Fruit fly (Drosophila melanogaster) whole organism, pupa: Measurements from ENCODE around the gene CG4098.

ENCODE experiments used
- CG10348 ChIP-seq: fragments of 200-800 bp; sonication (Bioruptor generic); IDR thresholded peaks from 2 replicates; pipeline ENCODE4 v1.3.6; 2022; ENCODE audit warnings: missing biosample characterization, missing genetic modification characterization
- CG12605 ChIP-seq: fragments of 200-800 bp; sonication (Bioruptor generic); IDR thresholded peaks from 2 replicates; pipeline ENCODE4 v1.3.6; 2022; ENCODE audit warnings: missing biosample characterization, missing genetic modification characterization
- CG13204 ChIP-seq: fragments of 200-800 bp; sonication (Bioruptor generic); optimal IDR thresholded peaks from 2 replicates; lab custom pipeline; 2018; ENCODE audit warnings: missing biosample characterization, mild to moderate bottlenecking, missing genetic modification characterization, moderate library complexity
- CG14655 ChIP-seq: fragments of 200-800 bp; sonication (Bioruptor generic); optimal IDR thresholded peaks from 3 replicates; lab custom pipeline; 2017; ENCODE audit warnings: mild to moderate bottlenecking, missing biosample characterization, missing genetic modification reagents, missing genetic modification characterization
- CG15710 ChIP-seq: fragments of 200-800 bp; sonication (Bioruptor generic); optimal IDR thresholded peaks from 2 replicates; lab custom pipeline; 2018; ENCODE audit warnings: missing biosample characterization, mild to moderate bottlenecking, missing genetic modification characterization, moderate library complexity
- CG17806 ChIP-seq: fragments of 200-800 bp; sonication (Bioruptor generic); optimal IDR thresholded peaks from 2 replicates; lab custom pipeline; 2018; ENCODE audit warnings: missing biosample characterization, mild to moderate bottlenecking, missing genetic modification characterization, moderate library complexity
- CG32121 ChIP-seq: fragments of 200-800 bp; sonication (Bioruptor generic); IDR thresholded peaks from 2 replicates; pipeline ENCODE4 v1.3.6; 2022; ENCODE audit warnings: missing biosample characterization, missing genetic modification characterization
- CG34367 ChIP-seq: fragments of 200-800 bp; sonication (Bioruptor generic); optimal IDR thresholded peaks from 2 replicates; lab custom pipeline; 2018; ENCODE audit warnings: missing biosample characterization, mild to moderate bottlenecking, missing genetic modification characterization
- CG4496 ChIP-seq: fragments of 200-800 bp; sonication (Bioruptor generic); IDR thresholded peaks from 3 replicates; pipeline ENCODE4 v1.3.6; 2022; ENCODE audit warnings: missing biosample characterization, missing genetic modification characterization
- CG8159 ChIP-seq: fragments of 200-800 bp; sonication (Bioruptor generic); optimal IDR thresholded peaks from 3 replicates; lab custom pipeline; 2018; ENCODE audit warnings: missing biosample characterization, mild to moderate bottlenecking, missing genetic modification characterization, moderate library complexity
- CG8301 ChIP-seq: fragments of 200-800 bp; sonication (Bioruptor generic); optimal IDR thresholded peaks from 2 replicates; lab custom pipeline; 2018; ENCODE audit warnings: missing biosample characterization, mild to moderate bottlenecking, missing genetic modification characterization
- CG9948 ChIP-seq: fragments of 200-800 bp; sonication (Bioruptor generic); optimal IDR thresholded peaks from 2 replicates; lab custom pipeline; 2018; ENCODE audit warnings: missing biosample characterization, mild to moderate bottlenecking, missing genetic modification characterization, moderate library complexity
- D1 ChIP-seq: fragments of 200-800 bp; sonication (Bioruptor generic); optimal IDR thresholded peaks from 2 replicates; lab custom pipeline; 2018; ENCODE audit warnings: missing biosample characterization, mild to moderate bottlenecking, missing genetic modification characterization, moderate library complexity
- EcR ChIP-seq: fragments of 200-800 bp; sonication (Bioruptor generic); optimal IDR thresholded peaks from 3 replicates; lab custom pipeline; 2019; ENCODE audit warnings: missing biosample characterization, missing genetic modification characterization, mild to moderate bottlenecking, moderate library complexity, missing genetic modification reagents
- Ets98B ChIP-seq: fragments of 200-800 bp; sonication (Bioruptor generic); IDR thresholded peaks from 2 replicates; pipeline ENCODE4 v1.3.6; 2022; ENCODE audit warnings: missing biosample characterization, missing genetic modification characterization
- Pif1A ChIP-seq: fragments of 200-800 bp; sonication (Bioruptor generic); optimal IDR thresholded peaks from 3 replicates; lab custom pipeline; 2016; ENCODE audit warnings: missing biosample characterization, missing genetic modification characterization
- Pif1B ChIP-seq: fragments of 200-800 bp; sonication (Bioruptor generic); optimal IDR thresholded peaks from 3 replicates; lab custom pipeline; 2016; ENCODE audit warnings: missing biosample characterization, missing genetic modification characterization
- Snoo ChIP-seq: fragments of 200-800 bp; sonication (Bioruptor generic); optimal IDR thresholded peaks from 3 replicates; lab custom pipeline; 2017; ENCODE audit warnings: missing biosample characterization, mild to moderate bottlenecking, missing genetic modification characterization, inconsistent platforms
- fd96Ca ChIP-seq: fragments of 200-800 bp; sonication (Bioruptor generic); IDR thresholded peaks from 3 replicates; pipeline ENCODE4 v1.3.6; 2022; ENCODE audit warnings: missing biosample characterization, missing genetic modification characterization
- gl ChIP-seq: fragments of 200-800 bp; sonication (Bioruptor generic); optimal IDR thresholded peaks from 2 replicates; lab custom pipeline; 2018; ENCODE audit warnings: missing biosample characterization, mild to moderate bottlenecking, missing genetic modification characterization
- rn ChIP-seq: fragments of 200-800 bp; sonication (Bioruptor generic); IDR thresholded peaks from 2 replicates; pipeline ENCODE4 v1.3.6; 2022; ENCODE audit warnings: missing biosample characterization, missing genetic modification characterization

Gene CG4098

dm6 chr3L:16634529-16634928 is 25.4 kb upstream of the CG4098 start:
- TF ChIP-seq CG13204 (GFP tag; lab: Kevin White, UChicago) (no peak), CG8301 (tag; lab: Kevin White, UChicago) (peak; percentile 31), Ets98B (GFP tag; lab: Robert Waterston, UW) (no peak), Snoo (tag; lab: Kevin White, UChicago) (no peak), Pif1B (no peak), CG12605 (GFP tag; lab: Robert Waterston, UW) (no peak), CG9948 (peak; percentile 55), CG8159 (tag; lab: Kevin White, UChicago) (peak; percentile 45), D1 (tag; lab: Kevin White, UChicago) (peak; percentile 7), gl (tag; lab: Kevin White, UChicago) (no peak), CG10348 (GFP tag; lab: Robert Waterston, UW) (no peak), CG14655 (GFP tag; lab: Kevin White, UChicago) (peak; percentile 31), CG32121 (GFP tag; lab: Robert Waterston, UW) (no peak), CG4496 (peak; percentile 31; the same call in 2 of the 3 replicates), rn (GFP tag; lab: Robert Waterston, UW) (no peak), CG34367 (tag; lab: Kevin White, UChicago) (no peak), CG15710 (peak; percentile 9), CG17806 (tag; lab: Kevin White, UChicago) (peak; percentile 26), fd96Ca (GFP tag; lab: Robert Waterston, UW) (no peak), EcR (GFP tag; lab: Kevin White, UChicago) (no peak), Pif1A (GFP tag; lab: Kevin White, UChicago) (peak; percentile 17)

dm6 chr3L:16634091-16634490 is 24.9 kb upstream of the CG4098 start:
- TF ChIP-seq Snoo (tag; lab: Kevin White, UChicago) (no peak), rn (GFP tag; lab: Robert Waterston, UW) (no peak), CG14655 (GFP tag; lab: Kevin White, UChicago) (no peak), CG9948 (no peak), gl (tag; lab: Kevin White, UChicago) (no peak), CG15710 (no peak), D1 (tag; lab: Kevin White, UChicago) (no peak), CG8159 (tag; lab: Kevin White, UChicago) (no peak), CG4496 (no peak), CG10348 (GFP tag; lab: Robert Waterston, UW) (no peak), CG32121 (GFP tag; lab: Robert Waterston, UW) (no peak), CG13204 (GFP tag; lab: Kevin White, UChicago) (no peak), EcR (GFP tag; lab: Kevin White, UChicago) (no peak), CG34367 (tag; lab: Kevin White, UChicago) (no peak), fd96Ca (GFP tag; lab: Robert Waterston, UW) (no peak; the same call in 2 of the 3 replicates)
- TF ChIP-seq, all 21 proteins: peak for 0

DNA sequence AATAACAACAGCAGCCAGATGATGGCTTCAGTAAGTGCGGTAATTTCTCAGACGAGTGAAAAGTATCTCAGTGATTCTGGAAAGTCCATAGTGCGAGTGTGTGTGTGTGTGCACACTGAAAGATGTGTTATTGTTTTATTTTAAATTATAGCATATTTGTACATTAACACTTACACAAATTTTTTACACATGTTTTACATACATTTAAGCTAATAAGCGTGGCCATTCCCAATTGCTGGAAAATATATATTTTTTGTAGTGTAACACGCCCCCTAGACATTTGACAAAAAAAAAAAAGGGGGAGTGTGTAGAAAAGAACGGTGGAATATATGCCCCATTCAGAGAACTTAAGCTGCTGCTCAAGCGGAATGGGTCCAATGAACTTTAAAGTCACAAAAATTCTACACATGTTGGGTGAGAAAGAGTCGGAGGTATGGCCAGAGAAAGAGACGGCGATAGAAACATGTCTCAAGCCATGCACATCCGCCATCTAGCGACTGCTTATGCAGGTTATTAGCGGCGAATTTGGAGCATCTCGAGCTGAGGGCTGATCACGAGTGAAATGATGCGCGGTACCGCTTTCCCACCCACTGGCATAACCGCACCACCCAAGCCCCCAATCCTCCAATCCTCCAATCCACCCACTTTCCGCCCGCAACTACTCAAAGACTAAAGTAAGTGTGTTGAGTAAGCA is 22.8 kb upstream of the CG4098 start:
- 0 out of 3 replicates have a peak, but pooled peaks have one; percentile 47 for TF ChIP-seq CG4496
- peak; percentile 19 for TF ChIP-seq EcR (GFP tag; lab: Kevin White, UChicago)
- TF ChIP-seq CG13204 (GFP tag; lab: Kevin White, UChicago) = no peak
- TF ChIP-seq CG9948 = no peak
- no peak for TF ChIP-seq CG8159 (tag; lab: Kevin White, UChicago)
- no peak for TF ChIP-seq Pif1B
- no peak for TF ChIP-seq D1 (tag; lab: Kevin White, UChicago)
- TF ChIP-seq CG10348 (GFP tag; lab: Robert Waterston, UW) = no peak
- TF ChIP-seq CG12605 (GFP tag; lab: Robert Waterston, UW) = no peak
- TF ChIP-seq CG8301 (tag; lab: Kevin White, UChicago) = peak; percentile 35
- no peak for TF ChIP-seq Pif1A (GFP tag; lab: Kevin White, UChicago)

DNA sequence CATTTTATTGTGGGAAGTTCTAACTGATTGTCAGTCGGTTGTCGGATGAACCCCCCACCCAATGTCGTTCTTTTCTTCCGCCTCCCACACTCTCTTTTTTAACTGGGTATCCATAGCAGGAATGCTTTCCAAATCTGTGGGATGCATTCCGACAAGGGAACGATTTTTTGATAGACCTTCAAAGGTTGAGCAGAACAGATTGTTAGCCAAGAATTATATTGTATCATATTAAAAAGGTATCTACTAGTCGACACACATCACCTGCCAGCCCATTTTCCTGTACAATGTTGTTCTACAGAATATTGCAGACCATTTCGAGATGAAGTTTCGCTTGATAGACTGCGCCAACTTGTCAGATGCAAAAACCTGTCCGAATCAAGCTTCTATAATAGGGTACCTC is 20.6 kb upstream of the CG4098 start:
- TF ChIP-seq Pif1B (no peak), CG10348 (GFP tag; lab: Robert Waterston, UW) (no peak), CG12605 (GFP tag; lab: Robert Waterston, UW) (no peak), CG15710 (no peak), CG4496 (no peak), gl (tag; lab: Kevin White, UChicago) (no peak), CG13204 (GFP tag; lab: Kevin White, UChicago) (no peak), fd96Ca (GFP tag; lab: Robert Waterston, UW) (no peak)

DNA sequence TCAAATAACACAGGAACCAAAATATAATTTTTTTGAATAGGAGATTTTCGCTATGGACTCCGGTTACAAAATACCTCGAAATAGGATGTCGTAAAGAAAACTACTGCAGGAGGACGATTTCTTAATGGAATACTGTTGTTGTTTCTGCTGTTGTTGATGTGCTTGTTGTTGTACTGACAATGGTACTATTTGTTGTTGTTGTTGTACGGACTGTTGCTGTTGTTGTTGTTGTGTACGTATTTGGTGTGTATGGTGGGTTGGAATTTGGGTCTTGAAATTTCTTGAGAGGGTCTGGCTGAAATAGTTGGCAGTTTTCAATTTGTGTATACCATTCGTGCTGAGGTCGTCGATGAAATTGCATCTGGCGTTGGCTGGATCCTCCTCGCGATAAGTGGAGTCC is 17.1 kb upstream of the CG4098 start:
- TF ChIP-seq Pif1A (GFP tag; lab: Kevin White, UChicago) (no peak), D1 (tag; lab: Kevin White, UChicago) (no peak), rn (GFP tag; lab: Robert Waterston, UW) (no peak), CG34367 (tag; lab: Kevin White, UChicago) (no peak), CG12605 (GFP tag; lab: Robert Waterston, UW) (no peak), Ets98B (GFP tag; lab: Robert Waterston, UW) (no peak), CG32121 (GFP tag; lab: Robert Waterston, UW) (no peak), CG15710 (no peak), CG14655 (GFP tag; lab: Kevin White, UChicago) (no peak), CG8159 (tag; lab: Kevin White, UChicago) (no peak), Pif1B (no peak), CG13204 (GFP tag; lab: Kevin White, UChicago) (no peak), CG8301 (tag; lab: Kevin White, UChicago) (no peak), CG4496 (no peak), CG17806 (tag; lab: Kevin White, UChicago) (no peak), CG10348 (GFP tag; lab: Robert Waterston, UW) (no peak), gl (tag; lab: Kevin White, UChicago) (no peak)
